Worm (Caenorhabditis elegans) whole organism, L4 larva: ENCODE measurements around the gene C29E4.9.

Experiments used
- F44E2.7 ChIP-seq: fragments of 200-800 bp; sonication (Bioruptor generic); IDR thresholded peaks from 2 replicates; pipeline ENCODE4 v2.1.2; 2022; ENCODE audit warnings: missing genetic modification characterization, missing compliant biosample characterization
- Y105C5A.15 ChIP-seq: fragments of 200-800 bp; sonication (Bioruptor generic); IDR thresholded peaks from 2 replicates; pipeline ENCODE4 v1.3.6; 2022; ENCODE audit warnings: missing genetic modification characterization, missing compliant biosample characterization
- ZK337.2 ChIP-seq: fragments of 200-800 bp; sonication (Bioruptor generic); IDR thresholded peaks from 2 replicates; pipeline ENCODE4 v1.3.6; 2022; ENCODE audit warnings: missing genetic modification reagents, missing genetic modification characterization, missing compliant biosample characterization
- aha-1 ChIP-seq: fragments of 150-350 bp; peaks from one replicate; lab custom pipeline; 2014; ENCODE audit warnings: missing biosample characterization, missing genetic modification characterization
- arid-1 ChIP-seq: fragments of 200-800 bp; sonication (Bioruptor generic); conservative IDR thresholded peaks from 2 replicates; pipeline ENCODE4 v1.3.6; 2022; ENCODE audit warnings: missing genetic modification reagents, missing genetic modification characterization, missing compliant biosample characterization
- attf-4 ChIP-seq: sonication (generic microtip); optimal IDR thresholded peaks from 3 replicates; lab custom pipeline; 2017; ENCODE audit warnings: missing biosample characterization, missing genetic modification characterization
- ceh-20 ChIP-seq: fragments of 200-800 bp; sonication (Bioruptor generic); IDR thresholded peaks from 2 replicates; pipeline ENCODE4 v1.3.6; 2022; ENCODE audit warnings: missing genetic modification reagents, missing genetic modification characterization, missing compliant biosample characterization
- ctbp-1 ChIP-seq: fragments of 200-800 bp; sonication (Bioruptor generic); IDR thresholded peaks from 2 replicates; pipeline ENCODE4 v1.3.6; 2022; ENCODE audit warnings: missing genetic modification reagents, missing genetic modification characterization, missing compliant biosample characterization
- daf-16 ChIP-seq, 3 experiments: sonication (generic microtip); optimal IDR thresholded peaks; 2 replicates each; lab custom pipeline; 2016 to 2017; ENCODE audit warnings: missing genetic modification characterization in 3 of 3, missing genetic modification reagents in 3 of 3, mild to moderate bottlenecking in 2 of 3, missing compliant biosample characterization in 2 of 3, missing biosample characterization in 1 of 3, moderate library complexity in 1 of 3
- dmd-6 ChIP-seq: fragments of 200-800 bp; sonication (Bioruptor generic); IDR thresholded peaks from 2 replicates; pipeline ENCODE4 v1.3.6; 2022; ENCODE audit warnings: missing genetic modification reagents, missing genetic modification characterization, missing compliant biosample characterization
- dmd-8 ChIP-seq: fragments of 200-800 bp; sonication (Bioruptor generic); IDR thresholded peaks from 2 replicates; pipeline ENCODE4 v1.3.6; 2022; ENCODE audit warnings: missing genetic modification characterization, missing compliant biosample characterization
- dmd-9 ChIP-seq: fragments of 200-800 bp; sonication (Bioruptor generic); IDR thresholded peaks from 2 replicates; pipeline ENCODE4 v1.3.6; 2022; ENCODE audit warnings: missing genetic modification reagents, missing genetic modification characterization, missing compliant biosample characterization
- duxl-1 ChIP-seq: sonication (generic microtip); optimal IDR thresholded peaks from 2 replicates; lab custom pipeline; 2016; ENCODE audit warnings: mild to moderate bottlenecking, missing genetic modification characterization, moderate library complexity, missing compliant biosample characterization; ENCODE audit not compliant: poor library complexity
- egl-43 ChIP-seq: fragments of 200-800 bp; sonication (Bioruptor generic); IDR thresholded peaks from 2 replicates; pipeline ENCODE4 v1.3.6; 2022; ENCODE audit warnings: missing genetic modification reagents, missing genetic modification characterization, missing compliant biosample characterization
- gei-8 ChIP-seq: fragments of 200-800 bp; sonication (Bioruptor generic); optimal IDR thresholded peaks from 2 replicates; lab custom pipeline; 2018; ENCODE audit warnings: mild to moderate bottlenecking, missing genetic modification characterization, missing compliant biosample characterization
- hlh-30 ChIP-seq: sonication (generic microtip); optimal IDR thresholded peaks from 2 replicates; lab custom pipeline; 2017; ENCODE audit warnings: antibody characterized with exemption, mild to moderate bottlenecking, missing genetic modification characterization, missing compliant biosample characterization; ENCODE audit not compliant: insufficient read depth
- lim-7 ChIP-seq: fragments of 200-800 bp; sonication (Bioruptor generic); IDR thresholded peaks from 2 replicates; pipeline ENCODE4 v1.3.6; 2022; ENCODE audit warnings: missing genetic modification characterization, missing compliant biosample characterization
- lin-1 ChIP-seq: fragments of 200-800 bp; sonication (Bioruptor generic); IDR thresholded peaks from 2 replicates; pipeline ENCODE4 v1.3.6; 2022; ENCODE audit warnings: missing genetic modification reagents, missing genetic modification characterization, missing compliant biosample characterization
- lin-29 ChIP-seq: fragments of 200-800 bp; sonication (Bioruptor generic); IDR thresholded peaks from 2 replicates; pipeline ENCODE4 v1.3.6; 2022; ENCODE audit warnings: missing genetic modification reagents, missing genetic modification characterization, missing compliant biosample characterization
- lin-38 ChIP-seq: fragments of 200-800 bp; sonication (Bioruptor generic); IDR thresholded peaks from 2 replicates; pipeline ENCODE4 v1.3.6; 2022; ENCODE audit warnings: missing genetic modification reagents, missing genetic modification characterization, missing compliant biosample characterization
- madf-5 ChIP-seq, 2 experiments: fragments of 200-800 bp; sonication (Bioruptor generic); IDR thresholded peaks; 2 replicates each; pipeline ENCODE4 v1.3.6; 2022; ENCODE audit warnings: missing compliant biosample characterization in 2 of 2, missing genetic modification characterization in 2 of 2
- madf-9 ChIP-seq: fragments of 200-800 bp; sonication (Bioruptor generic); conservative IDR thresholded peaks from 2 replicates; pipeline ENCODE4 v1.3.6; 2022; ENCODE audit warnings: missing genetic modification reagents, missing genetic modification characterization, missing compliant biosample characterization
- mdt-29 ChIP-seq: fragments of 200-800 bp; sonication (Bioruptor generic); IDR thresholded peaks from 2 replicates; pipeline ENCODE4 v1.3.6; 2022; ENCODE audit warnings: missing genetic modification reagents, missing genetic modification characterization, missing compliant biosample characterization
- mes-2 ChIP-seq: sonication (generic microtip); optimal IDR thresholded peaks from 2 replicates; lab custom pipeline; 2016; ENCODE audit warnings: missing genotype, mild to moderate bottlenecking, missing genetic modification characterization, missing compliant biosample characterization; ENCODE audit not compliant: poor library complexity, severe bottlenecking
- mxl-3 ChIP-seq: fragments of 200-800 bp; sonication (Bioruptor generic); optimal IDR thresholded peaks from 2 replicates; lab custom pipeline; 2018; ENCODE audit warnings: mild to moderate bottlenecking, missing genetic modification characterization, missing compliant biosample characterization
- nhr-102 ChIP-seq: sonication (generic microtip); optimal IDR thresholded peaks from 2 replicates; lab custom pipeline; 2016; ENCODE audit warnings: mild to moderate bottlenecking, missing genetic modification characterization, moderate library complexity, missing compliant biosample characterization
- nhr-111 ChIP-seq: fragments of 200-800 bp; sonication (Bioruptor generic); optimal IDR thresholded peaks from 2 replicates; lab custom pipeline; 2018; ENCODE audit warnings: mild to moderate bottlenecking, missing genetic modification characterization, missing compliant biosample characterization
- pha-4 ChIP-seq, 2 experiments: fragments of 150-350 bp in 1 of 2; fragments of 200-800 bp in 1 of 2; sonication (Bioruptor generic) in 1 of 2; IDR thresholded peaks in 1 of 2; optimal IDR thresholded peaks in 1 of 2; 2 replicates each; pipeline versions ENCODE4 v1.3.6 to Lab custom; 2014 to 2022; ENCODE audit warnings: missing genetic modification characterization in 2 of 2, missing genetic modification reagents in 2 of 2, missing biosample characterization in 1 of 2, missing compliant biosample characterization in 1 of 2
- rbr-2 ChIP-seq: sonication (generic microtip); optimal IDR thresholded peaks from 2 replicates; lab custom pipeline; 2016; ENCODE audit warnings: missing genotype, missing genetic modification characterization, missing compliant biosample characterization
- saeg-2 ChIP-seq: fragments of 200-800 bp; sonication (Bioruptor generic); IDR thresholded peaks from 2 replicates; pipeline ENCODE4 v1.3.6; 2022; ENCODE audit warnings: missing genetic modification reagents, missing genetic modification characterization, missing compliant biosample characterization
- unc-130 ChIP-seq: sonication (generic microtip); optimal IDR thresholded peaks from 2 replicates; lab custom pipeline; 2016; ENCODE audit warnings: missing genetic modification reagents, missing genetic modification characterization, missing compliant biosample characterization
- unc-62 ChIP-seq, 3 experiments: fragments of 150-350 bp in 1 of 3; sonication (generic microtip); optimal IDR thresholded peaks in 2 of 3; peaks in 1 of 3; 1 replicate in 1 of 3; 2 replicates in 2 of 3; lab custom pipeline; 2014 to 2017; ENCODE audit warnings: missing biosample characterization in 3 of 3, missing genetic modification characterization in 3 of 3, missing genetic modification reagents in 3 of 3, missing genotype in 1 of 3
- vab-7 ChIP-seq: fragments of 200-800 bp; sonication (Bioruptor generic); IDR thresholded peaks from 2 replicates; pipeline ENCODE4 v1.3.6; 2022; ENCODE audit warnings: missing genetic modification reagents, missing genetic modification characterization, missing compliant biosample characterization

C29E4.9 gene

ce11 chrIII:7978289-7978688, 21.4 kb upstream of the C29E4.9 start:
- TF ChIP-seq madf-9 (GFP tag; lab: Robert Waterston, UW) (peak; percentile 38; the same call in 1 of the 2 replicates), rbr-2 (tag; lab: Kevin White, UChicago) (no peak), F44E2.7 (GFP tag; lab: Robert Waterston, UW) (0 out of 2 replicates have a peak, but pooled peaks have one; percentile 45), vab-7 (GFP tag; lab: Robert Waterston, UW) (0 out of 2 replicates have a peak, but pooled peaks have one; percentile 48), lim-7 (peak; percentile 57; the same call in 1 of the 2 replicates), Y105C5A.15 (GFP tag; lab: Robert Waterston, UW) (no peak), duxl-1 (tag; lab: Kevin White, UChicago) (peak; percentile 25), unc-130 (GFP tag; lab: Kevin White, UChicago) (no peak), dmd-9 (GFP tag; lab: Robert Waterston, UW) (no peak; the same call in 1 of the 2 replicates), hlh-30 (tag; lab: Kevin White, UChicago) (peak; percentile 0), arid-1 (GFP tag; lab: Robert Waterston, UW) (0 out of 2 replicates have a peak, but pooled peaks have one; percentile 13), ctbp-1 (GFP tag; lab: Robert Waterston, UW) (0 out of 2 replicates have a peak, but pooled peaks have one; percentile 19), unc-62 (GFP tag; optimal IDR thresholded peaks at IDR 0.05 in 1 of 2; lab: Kevin White, UChicago) (peak in 1 of 2 experiments; percentile 57), unc-62 (tag; optimal IDR thresholded peaks at IDR 0.05; lab: Kevin White, UChicago) (no peak), attf-4 (tag; lab: Kevin White, UChicago) (no peak), egl-43 (GFP tag; lab: Robert Waterston, UW) (0 out of 2 replicates have a peak, but pooled peaks have one; percentile 60), lin-1 (GFP tag; lab: Robert Waterston, UW) (0 out of 2 replicates have a peak, but pooled peaks have one; percentile 10), madf-5 (GFP tag; IDR thresholded peaks at IDR 0.05; lab: Robert Waterston, UW) (no peak), mdt-29 (GFP tag; lab: Robert Waterston, UW) (no peak), dmd-8 (GFP tag; lab: Robert Waterston, UW) (0 out of 2 replicates have a peak, but pooled peaks have one; percentile 38), dmd-6 (GFP tag; lab: Robert Waterston, UW) (0 out of 2 replicates have a peak, but pooled peaks have one; percentile 15), lin-29 (GFP tag; lab: Robert Waterston, UW) (no peak), ZK337.2 (GFP tag; lab: Robert Waterston, UW) (no peak), saeg-2 (GFP tag; lab: Robert Waterston, UW) (no peak), nhr-102 (tag; lab: Kevin White, UChicago) (no peak), mes-2 (tag; lab: Kevin White, UChicago) (peak; percentile 15), daf-16 (GFP tag; optimal IDR thresholded peaks at IDR 0.05; lab: Kevin White, UChicago) (no peak), daf-16 (tag; optimal IDR thresholded peaks at IDR 0.05; lab: Kevin White, UChicago) (peak; percentile 15), lin-38 (no peak), ceh-20 (GFP tag; lab: Robert Waterston, UW) (peak; percentile 31; the same call in 1 of the 2 replicates), mxl-3 (GFP tag; lab: Kevin White, UChicago) (peak; percentile 23), nhr-111 (GFP tag; lab: Kevin White, UChicago) (no peak), gei-8 (GFP tag; lab: Kevin White, UChicago) (peak; percentile 24), pha-4 (GFP tag; IDR thresholded peaks at IDR 0.05; lab: Robert Waterston, UW) (peak; percentile 31; the same call in 1 of the 2 replicates), pha-4 (tag; optimal IDR thresholded peaks at IDR 0.05; lab: Kevin White, UChicago) (no peak), aha-1 (tag; lab: Kevin White, UChicago) (peak; percentile 60)
- TF ChIP-seq, all 104 proteins: peak for 20

ce11 chrIII:7977777-7978176, 20.9 kb upstream of the C29E4.9 start, which contains the start of gene C06G4.4:
Gene C06G4.4 (minus strand): TSS chrIII:7977812.
- TF ChIP-seq mdt-29 (GFP tag; lab: Robert Waterston, UW) (no peak), duxl-1 (tag; lab: Kevin White, UChicago) (no peak)
